Fruit fly (Drosophila melanogaster): ENCODE results near the gene CG34367.

Gene CG34367

dm6 chr2L:10351130-10351529 lies 2.6 kb downstream of the CG34367 start (continued):
- no peak for TF ChIP-seq CG9876 (GFP tag; optimal IDR thresholded peaks at IDR 0.05)
- TF ChIP-seq Dbx (GFP tag; IDR thresholded peaks at IDR 0.05), result no peak
- no peak for TF ChIP-seq maf-S (GFP tag; optimal IDR thresholded peaks at IDR 0.05)
- no peak for TF ChIP-seq CoRest (tag; optimal IDR thresholded peaks at IDR 0.05)
- TF ChIP-seq H2.0 (GFP tag; IDR thresholded peaks at IDR 0.05), result no peak
- TF ChIP-seq CG6765 (GFP tag; optimal IDR thresholded peaks at IDR 0.05), result no peak
- TF ChIP-seq Spps (tag; optimal IDR thresholded peaks at IDR 0.05), result no peak
- TF ChIP-seq CG30020 (tag; optimal IDR thresholded peaks at IDR 0.05), result no peak
- TF ChIP-seq nmo (GFP tag; optimal IDR thresholded peaks at IDR 0.05), result peak; percentile 29
- TF ChIP-seq CG15479 (GFP tag; optimal IDR thresholded peaks at IDR 0.05), result no peak
- no peak for TF ChIP-seq usp (GFP tag; optimal IDR thresholded peaks at IDR 0.05)
- TF ChIP-seq Atf-2 (GFP tag; optimal IDR thresholded peaks at IDR 0.05), result no peak
- TF ChIP-seq Sry-β (GFP tag; optimal IDR thresholded peaks at IDR 0.05), result no peak
- TF ChIP-seq ci (GFP tag; IDR thresholded peaks at IDR 0.05), result no peak
- TF ChIP-seq Fer2 (tag; optimal IDR thresholded peaks at IDR 0.05), result no peak
- no peak for TF ChIP-seq sisA (GFP tag; IDR thresholded peaks at IDR 0.05)
- peak; percentile 15 for TF ChIP-seq Ets65A (GFP tag)
- TF ChIP-seq crp (GFP tag; optimal IDR thresholded peaks at IDR 0.05), result no peak
- no peak for TF ChIP-seq CG9817 (tag; optimal IDR thresholded peaks at IDR 0.05)
- TF ChIP-seq Optix (GFP tag; IDR thresholded peaks at IDR 0.05), result no peak
- no peak for TF ChIP-seq sob (GFP tag; IDR thresholded peaks at IDR 0.05)
- TF ChIP-seq CG31388 (GFP tag; optimal IDR thresholded peaks at IDR 0.05), result no peak
- TF ChIP-seq CG14860 (GFP tag; IDR thresholded peaks at IDR 0.05; ENCODE audit: partially characterized antibody), result no peak
- no peak for TF ChIP-seq gcm2 (GFP tag; optimal IDR thresholded peaks at IDR 0.05)
- no peak for TF ChIP-seq YL-1 (GFP tag; optimal IDR thresholded peaks at IDR 0.05)
- no peak for TF ChIP-seq CG8359 (GFP tag; optimal IDR thresholded peaks at IDR 0.05; ENCODE audit: borderline replicate concordance)
- TF ChIP-seq stc (GFP tag; IDR thresholded peaks at IDR 0.05), result no peak
- TF ChIP-seq pho (GFP tag; optimal IDR thresholded peaks at IDR 0.05), result no peak
- TF ChIP-seq Myb (GFP tag; optimal IDR thresholded peaks at IDR 0.05), result no peak
- no peak for TF ChIP-seq Usf (GFP tag; optimal IDR thresholded peaks at IDR 0.05)
- no peak for TF ChIP-seq CG10543 (GFP tag; optimal IDR thresholded peaks at IDR 0.05)
- TF ChIP-seq eyg (GFP tag; optimal IDR thresholded peaks at IDR 0.05), result no peak
- no peak for TF ChIP-seq HLH3B (GFP tag; IDR thresholded peaks at IDR 0.05)
- peak; percentile 6 for TF ChIP-seq Sox100B (GFP tag; optimal IDR thresholded peaks at IDR 0.05)
- TF ChIP-seq CG4707 (GFP tag; optimal IDR thresholded peaks at IDR 0.05), result no peak
- TF ChIP-seq MBD-R2 (GFP tag; IDR thresholded peaks at IDR 0.05), result no peak
- no peak for TF ChIP-seq aop (GFP tag; IDR thresholded peaks at IDR 0.05)
- no peak for TF ChIP-seq so (GFP tag; IDR thresholded peaks at IDR 0.05)
- TF ChIP-seq Chrac-16 (GFP tag; optimal IDR thresholded peaks at IDR 0.05), result no peak
- TF ChIP-seq fd96Cb (tag; optimal IDR thresholded peaks at IDR 0.05), result peak; percentile 7
- TF ChIP-seq sima (GFP tag; optimal IDR thresholded peaks at IDR 0.05), result no peak
- no peak for TF ChIP-seq CG6272 (GFP tag; IDR thresholded peaks at IDR 0.05)
- TF ChIP-seq exex (tag; optimal IDR thresholded peaks at IDR 0.05), result no peak
- no peak for TF ChIP-seq zfh1 (GFP tag; IDR thresholded peaks at IDR 0.05)
- no peak for TF ChIP-seq Neu2 (GFP tag; optimal IDR thresholded peaks at IDR 0.05; ENCODE audit: borderline replicate concordance)
- no peak for TF ChIP-seq Fer3 (tag; optimal IDR thresholded peaks at IDR 0.05)
- no peak for TF ChIP-seq tna (GFP tag; IDR thresholded peaks at IDR 0.05; ENCODE audit: partially characterized antibody)
- peak; percentile 6 for TF ChIP-seq Lhr (GFP tag; optimal IDR thresholded peaks at IDR 0.05)
- no peak for TF ChIP-seq CG2889 (GFP tag; IDR thresholded peaks at IDR 0.05)
- TF ChIP-seq fu2 (GFP tag; optimal IDR thresholded peaks at IDR 0.05), result no peak
- TF ChIP-seq stwl (tag; optimal IDR thresholded peaks at IDR 0.05), result no peak
- TF ChIP-seq CG18599 (GFP tag; optimal IDR thresholded peaks at IDR 0.05), result no peak

Measured in whole organism, embryonic.